Fruit fly (Drosophila melanogaster) whole organism, embryonic: ENCODE results near the gene tub.

Experiments
- Asciz ChIP-seq: fragments of 200-800 bp; sonication (Bioruptor generic); optimal IDR thresholded peaks from 2 replicates; lab custom pipeline; 2017; ENCODE audit warnings: missing biosample characterization, mild to moderate bottlenecking, missing genetic modification characterization, missing genetic modification reagents
- CG11695 ChIP-seq: fragments of 200-800 bp; sonication (Bioruptor generic); IDR thresholded peaks from 3 replicates; pipeline ENCODE4 v1.3.6; 2022; ENCODE audit warnings: missing biosample characterization, missing genetic modification characterization
- CG12104 ChIP-seq: fragments of 200-800 bp; sonication (Bioruptor generic); optimal IDR thresholded peaks from 3 replicates; lab custom pipeline; 2016; ENCODE audit warnings: missing biosample characterization, missing genetic modification characterization
- CG15073 ChIP-seq: fragments of 200-800 bp; sonication (Bioruptor generic); optimal IDR thresholded peaks from 2 replicates; lab custom pipeline; 2016; ENCODE audit warnings: missing biosample characterization, missing genetic modification characterization
- CG1832 ChIP-seq: fragments of 200-800 bp; sonication (Bioruptor generic); optimal IDR thresholded peaks from 2 replicates; lab custom pipeline; 2017; ENCODE audit warnings: missing biosample characterization, mild to moderate bottlenecking, missing genetic modification characterization, inconsistent platforms
- CG2678 ChIP-seq: fragments of 200-800 bp; sonication (Bioruptor generic); optimal IDR thresholded peaks from 3 replicates; lab custom pipeline; 2019; ENCODE audit warnings: missing biosample characterization, mild to moderate bottlenecking, missing genetic modification characterization, moderate library complexity
- CG30431 ChIP-seq: fragments of 200-800 bp; sonication (Bioruptor generic); optimal IDR thresholded peaks from 2 replicates; lab custom pipeline; 2017; ENCODE audit warnings: missing biosample characterization, missing genetic modification characterization
- CG32532 ChIP-seq: fragments of 200-800 bp; sonication (Bioruptor generic); IDR thresholded peaks from 2 replicates; pipeline ENCODE4 v1.3.6; 2022; ENCODE audit warnings: missing biosample characterization, missing genetic modification characterization
- CG32772 ChIP-seq: fragments of 200-800 bp; sonication (Bioruptor generic); IDR thresholded peaks from 2 replicates; pipeline ENCODE4 v1.3.6; 2022; ENCODE audit warnings: missing biosample characterization, missing genetic modification characterization
- CG7786 ChIP-seq: fragments of 200-800 bp; sonication (Bioruptor generic); optimal IDR thresholded peaks from 2 replicates; lab custom pipeline; 2016; ENCODE audit warnings: missing biosample characterization, missing genetic modification characterization
- D ChIP-seq, 2 experiments: fragments of 200-800 bp in 1 of 2; fragments of >200 bp in 1 of 2; sonication (Bioruptor generic) in 1 of 2; optimal IDR thresholded peaks; 2 replicates in 1 of 2; 3 replicates in 1 of 2; lab custom pipeline; 2017; ENCODE audit warnings: mild to moderate bottlenecking in 1 of 2, missing biosample characterization in 1 of 2, missing genetic modification characterization in 1 of 2, missing genetic modification reagents in 1 of 2
- Doc3 ChIP-seq: fragments of 200-800 bp; sonication (Bioruptor generic); IDR thresholded peaks from 3 replicates; pipeline ENCODE4 v1.3.6; 2022; ENCODE audit warnings: missing biosample characterization, missing genetic modification characterization; ENCODE audit not compliant: partially characterized antibody
- ERR ChIP-seq: fragments of 200-800 bp; sonication (Bioruptor generic); optimal IDR thresholded peaks from 2 replicates; lab custom pipeline; 2016; ENCODE audit warnings: missing biosample characterization, missing genetic modification characterization
- Elba2 ChIP-seq: fragments of 200-800 bp; sonication (Bioruptor generic); optimal IDR thresholded peaks from 3 replicates; lab custom pipeline; 2016; ENCODE audit warnings: missing biosample characterization, missing genetic modification characterization
- Ets65A ChIP-seq: fragments of 200-800 bp; sonication (Bioruptor generic); peaks from one replicate; lab custom pipeline; 2016; ENCODE audit warnings: missing biosample characterization, missing genetic modification characterization
- HmgZ ChIP-seq: fragments of 200-800 bp; sonication (Bioruptor generic); optimal IDR thresholded peaks from 2 replicates; lab custom pipeline; 2018; ENCODE audit warnings: missing biosample characterization, mild to moderate bottlenecking, missing genetic modification characterization
- Hsf ChIP-seq: fragments of 200-800 bp; sonication (Bioruptor generic); optimal IDR thresholded peaks from 3 replicates; lab custom pipeline; 2016; ENCODE audit warnings: missing biosample characterization, missing genetic modification characterization
- Jarid2 ChIP-seq: fragments of 200-800 bp; sonication (Bioruptor generic); optimal IDR thresholded peaks from 3 replicates; lab custom pipeline; 2017; ENCODE audit warnings: mild to moderate bottlenecking, missing biosample characterization, missing genetic modification reagents, missing genetic modification characterization
- MTF-1 ChIP-seq: fragments of 200-800 bp; sonication (Bioruptor generic); optimal IDR thresholded peaks from 2 replicates; lab custom pipeline; 2018; ENCODE audit warnings: missing biosample characterization, mild to moderate bottlenecking, missing genetic modification characterization, borderline replicate concordance
- Med ChIP-seq: fragments of 200-800 bp; sonication (Bioruptor generic); peaks from one replicate; lab custom pipeline; 2016; ENCODE audit warnings: missing biosample characterization, missing genetic modification characterization, mild to moderate bottlenecking, inconsistent platforms, moderate library complexity
- Myb ChIP-seq: fragments of 200-800 bp; sonication (Bioruptor generic); optimal IDR thresholded peaks from 2 replicates; lab custom pipeline; 2016; ENCODE audit warnings: missing biosample characterization, missing genetic modification characterization
- NC2β ChIP-seq: fragments of 200-800 bp; sonication (Bioruptor generic); optimal IDR thresholded peaks from 2 replicates; lab custom pipeline; 2016; ENCODE audit warnings: missing biosample characterization, missing genetic modification characterization
- Nf-YB ChIP-seq: fragments of 200-800 bp; sonication (Bioruptor generic); optimal IDR thresholded peaks from 3 replicates; lab custom pipeline; 2019; ENCODE audit warnings: missing biosample characterization, mild to moderate bottlenecking, missing genetic modification characterization, moderate library complexity
- Nf-YC ChIP-seq: fragments of 200-800 bp; optimal IDR thresholded peaks from 3 replicates; lab custom pipeline; 2019; ENCODE audit warnings: missing biosample characterization, mild to moderate bottlenecking, missing genetic modification characterization, moderate library complexity
- Oaz ChIP-seq: fragments of 200-800 bp; sonication (Bioruptor generic); IDR thresholded peaks from 2 replicates; pipeline ENCODE4 v1.3.6; 2022; ENCODE audit warnings: missing biosample characterization, missing genetic modification characterization
- Pdp1 ChIP-seq, 2 experiments: fragments of 200-800 bp; sonication (Bioruptor generic); optimal IDR thresholded peaks; 3 replicates each; lab custom pipeline; 2016; ENCODE audit warnings: missing biosample characterization in 2 of 2, missing genetic modification characterization in 2 of 2, mild to moderate bottlenecking in 1 of 2, moderate library complexity in 1 of 2
- btn ChIP-seq: fragments of 200-800 bp; sonication (Bioruptor generic); optimal IDR thresholded peaks from 2 replicates; lab custom pipeline; 2016; ENCODE audit warnings: missing biosample characterization, missing genetic modification characterization
- chif ChIP-seq, 2 experiments: fragments of 200-800 bp; sonication (Bioruptor generic); optimal IDR thresholded peaks; 3 replicates each; lab custom pipeline; 2016; ENCODE audit warnings: missing biosample characterization in 2 of 2, missing genetic modification characterization in 2 of 2
- crol ChIP-seq: fragments of 200-800 bp; sonication (Bioruptor generic); IDR thresholded peaks from 2 replicates; pipeline ENCODE4 v1.3.6; 2022; ENCODE audit warnings: missing biosample characterization, missing genetic modification characterization
- dm ChIP-seq: fragments of 200-800 bp; sonication (Bioruptor generic); optimal IDR thresholded peaks from 3 replicates; lab custom pipeline; 2016; ENCODE audit warnings: missing biosample characterization, missing genetic modification characterization
- grn ChIP-seq: fragments of 200-800 bp; sonication (Bioruptor generic); optimal IDR thresholded peaks from 3 replicates; lab custom pipeline; 2017; ENCODE audit warnings: missing biosample characterization, missing genetic modification characterization
- gsb-n ChIP-seq: fragments of 200-800 bp; sonication (Bioruptor generic); optimal IDR thresholded peaks from 3 replicates; lab custom pipeline; 2018; ENCODE audit warnings: missing biosample characterization, mild to moderate bottlenecking, missing genetic modification characterization
- gt ChIP-seq: fragments of 200-800 bp; sonication (Bioruptor generic); IDR thresholded peaks from 2 replicates; pipeline ENCODE4 v1.3.6; 2022; ENCODE audit warnings: missing biosample characterization, missing genetic modification characterization
- hbn ChIP-seq: fragments of 200-800 bp; sonication (Bioruptor generic); IDR thresholded peaks from 2 replicates; pipeline ENCODE4 v1.3.6; 2022; ENCODE audit warnings: missing biosample characterization, missing genetic modification characterization; ENCODE audit not compliant: partially characterized antibody
- hkb ChIP-seq, 2 experiments: fragments of 200-800 bp in 1 of 2; fragments of >200 bp in 1 of 2; sonication (Bioruptor generic) in 1 of 2; IDR thresholded peaks in 1 of 2; optimal IDR thresholded peaks in 1 of 2; 2 replicates each; pipeline versions ENCODE4 v1.3.6 to Lab custom; 2017 to 2022; ENCODE audit warnings: missing biosample characterization in 1 of 2, missing genetic modification characterization in 1 of 2
- ind ChIP-seq: fragments of 200-800 bp; sonication (Bioruptor generic); optimal IDR thresholded peaks from 3 replicates; lab custom pipeline; 2016; ENCODE audit warnings: missing biosample characterization, missing genetic modification characterization
- maf-S ChIP-seq: fragments of 200-800 bp; sonication (Bioruptor generic); optimal IDR thresholded peaks from 2 replicates; lab custom pipeline; 2016; ENCODE audit warnings: missing biosample characterization, missing genetic modification characterization
- prd ChIP-seq, 3 experiments: fragments of >200 bp in 2 of 3; fragments of 200-800 bp in 1 of 3; sonication (Bioruptor generic) in 1 of 3; optimal IDR thresholded peaks in 2 of 3; IDR thresholded peaks in 1 of 3; 2 replicates in 2 of 3; 3 replicates in 1 of 3; pipeline versions ENCODE4 v1.3.6 to Lab custom; 2017 to 2022; ENCODE audit warnings: missing biosample characterization in 1 of 3, missing genetic modification characterization in 1 of 3
- pum ChIP-seq: fragments of 200-800 bp; sonication (Bioruptor generic); optimal IDR thresholded peaks from 2 replicates; lab custom pipeline; 2016; ENCODE audit warnings: missing biosample characterization, missing genetic modification characterization
- sd ChIP-seq: fragments of 200-800 bp; sonication (Bioruptor generic); optimal IDR thresholded peaks from 3 replicates; lab custom pipeline; 2018; ENCODE audit warnings: missing biosample characterization, mild to moderate bottlenecking, missing genetic modification characterization, moderate library complexity
- sens-2 ChIP-seq: fragments of 200-800 bp; sonication (Bioruptor generic); IDR thresholded peaks from 2 replicates; pipeline ENCODE4 v1.3.6; 2022; ENCODE audit warnings: missing biosample characterization, missing genetic modification characterization
- seq ChIP-seq: fragments of 200-800 bp; sonication (Bioruptor generic); IDR thresholded peaks from 2 replicates; pipeline ENCODE4 v1.3.6; 2022; ENCODE audit warnings: missing biosample characterization, missing genetic modification characterization
- slou ChIP-seq: fragments of 200-800 bp; sonication (Bioruptor generic); optimal IDR thresholded peaks from 3 replicates; lab custom pipeline; 2016; ENCODE audit warnings: missing biosample characterization, missing genetic modification characterization
- sob ChIP-seq: fragments of 200-800 bp; sonication (Bioruptor generic); IDR thresholded peaks from 2 replicates; pipeline ENCODE4 v1.3.6; 2022; ENCODE audit warnings: missing biosample characterization, missing genetic modification characterization
- tll ChIP-seq, 2 experiments: fragments of 200-800 bp in 1 of 2; fragments of >200 bp in 1 of 2; sonication (Bioruptor generic) in 1 of 2; optimal IDR thresholded peaks; 2 replicates each; lab custom pipeline; 2017 to 2019; ENCODE audit warnings: missing biosample characterization in 2 of 2, missing genetic modification characterization in 2 of 2, mild to moderate bottlenecking in 1 of 2, moderate library complexity in 1 of 2
- usp ChIP-seq: fragments of >200 bp; optimal IDR thresholded peaks from 2 replicates; lab custom pipeline; 2017; ENCODE audit warnings: missing biosample characterization, missing genetic modification characterization
- zen ChIP-seq: fragments of 200-800 bp; sonication (Bioruptor generic); optimal IDR thresholded peaks from 3 replicates; lab custom pipeline; 2018; ENCODE audit warnings: missing biosample characterization, mild to moderate bottlenecking, missing genetic modification characterization, moderate library complexity

Gene tub

dm6 chr3R:4387490-4387889 is at the start of gene tub (continued):
- TF ChIP-seq gsb-n (tag; lab: Kevin White, UChicago) (no peak), Hsf (GFP tag; lab: Kevin White, UChicago) (peak; percentile 48), Doc3 (GFP tag; lab: Robert Waterston, UW) (no peak), sob (GFP tag; lab: Robert Waterston, UW) (no peak; the same call in 1 of the 2 replicates), hbn (GFP tag; lab: Robert Waterston, UW) (no peak), CG15073 (GFP tag; lab: Kevin White, UChicago) (no peak), grn (GFP tag; lab: Kevin White, UChicago) (no peak), Med (peak; percentile 89), ind (GFP tag; lab: Kevin White, UChicago) (peak; percentile 43), CG32532 (GFP tag; lab: Robert Waterston, UW) (peak; percentile 62), CG11695 (GFP tag; lab: Robert Waterston, UW) (no peak), maf-S (GFP tag; lab: Kevin White, UChicago) (peak; percentile 12), prd (optimal IDR thresholded peaks at IDR 0.05; lab: Kevin White, UChicago) (no peak), prd (GFP tag; IDR thresholded peaks at IDR 0.05; lab: Robert Waterston, UW) (peak; percentile 41; the same call in 2 of the 3 replicates), NC2β (no peak), chif (GFP tag; optimal IDR thresholded peaks at IDR 0.05; lab: Kevin White, UChicago) (peak; percentile 20 to 51), CG12104 (GFP tag; lab: Kevin White, UChicago) (no peak), CG2678 (tag; lab: Kevin White, UChicago) (no peak), dm (GFP tag; lab: Kevin White, UChicago) (peak; percentile 33), Asciz (GFP tag; lab: Kevin White, UChicago) (no peak), Ets65A (GFP tag; lab: Kevin White, UChicago) (no peak), Myb (GFP tag; lab: Kevin White, UChicago) (peak; percentile 36)

dm6 chr3R:4340174-4340573 is 47.4 kb upstream of the tub start:
- TF ChIP-seq zen (peak; percentile 81), D (optimal IDR thresholded peaks at IDR 0.05; lab: Kevin White, UChicago) (peak; percentile 80), D (GFP tag; optimal IDR thresholded peaks at IDR 0.05; lab: Kevin White, UChicago) (no peak), Pdp1 (GFP tag; optimal IDR thresholded peaks at IDR 0.05; lab: Kevin White, UChicago) (no peak), HmgZ (tag; lab: Kevin White, UChicago) (no peak), Oaz (GFP tag; lab: Robert Waterston, UW) (no peak)

- TF ChIP-seq Elba2 = no peak
- no peak for TF ChIP-seq usp (GFP tag; lab: Kevin White, UChicago)
- TF ChIP-seq pum (GFP tag; lab: Kevin White, UChicago) = no peak
- TF ChIP-seq crol (GFP tag; lab: Robert Waterston, UW) = no peak
- no peak for TF ChIP-seq slou (GFP tag; lab: Kevin White, UChicago)
- TF ChIP-seq CG1832 (GFP tag; lab: Kevin White, UChicago) = peak; percentile 28
- TF ChIP-seq btn (GFP tag; lab: Kevin White, UChicago) = no peak
- peak; percentile 80 for TF ChIP-seq Nf-YB (GFP tag; lab: Kevin White, UChicago)
- TF ChIP-seq tll (GFP tag; optimal IDR thresholded peaks at IDR 0.05; lab: Kevin White, UChicago) = no peak
- TF ChIP-seq CG32772 (GFP tag; lab: Robert Waterston, UW) = no peak
- no peak for TF ChIP-seq gt (GFP tag; lab: Robert Waterston, UW)
- no peak for TF ChIP-seq hkb (optimal IDR thresholded peaks at IDR 0.05; lab: Kevin White, UChicago)
- TF ChIP-seq hkb (GFP tag; IDR thresholded peaks at IDR 0.05; lab: Robert Waterston, UW) = 0 out of 2 replicates have a peak, but pooled peaks have one; percentile 2
- peak; percentile 71 for TF ChIP-seq zen
- TF ChIP-seq sd (tag; lab: Kevin White, UChicago) = no peak
- no peak for TF ChIP-seq sens-2
- no peak for TF ChIP-seq Jarid2 (GFP tag; lab: Kevin White, UChicago)
- peak; percentile 76 for TF ChIP-seq Nf-YC
- TF ChIP-seq MTF-1 (GFP tag; lab: Kevin White, UChicago) = no peak
- TF ChIP-seq seq = peak; percentile 92
- TF ChIP-seq CG30431 (GFP tag; lab: Kevin White, UChicago) = no peak
- TF ChIP-seq ERR (GFP tag; lab: Kevin White, UChicago) = no peak
- peak; percentile 25 for TF ChIP-seq Ets65A (GFP tag; lab: Kevin White, UChicago)
- peak; percentile 72 for TF ChIP-seq D (optimal IDR thresholded peaks at IDR 0.05; lab: Kevin White, UChicago)
- TF ChIP-seq D (GFP tag; optimal IDR thresholded peaks at IDR 0.05; lab: Kevin White, UChicago) = no peak
- no peak for TF ChIP-seq CG7786 (GFP tag; lab: Kevin White, UChicago)
Observed at dm6 chr3R:4341177-4341576, 46.4 kb upstream of the tub start.
